In genomic region chrX:1035039-1035598, ce11 we compare ENCODE assay signal across 1 worm cellular context.
A peak's percentile ranks its signal among the peaks of the same experiment; 100 is the strongest.
TF ChIP-seq lines count a peak whose summit lies in the region.

Gene stau-1 (minus strand): TSS chrX:1035286.
Gene sec-22 (plus strand): TSS chrX:1035548.

TF ChIP-seq in whole organism, L4 larva, 104 proteins besides CTCF, POLR2A, EP300 and RAD21 (continued from another document):
- no peak for TF ChIP-seq lin-29 (GFP tag; IDR thresholded peaks at IDR 0.05; lab: Robert Waterston, UW)
- no peak for TF ChIP-seq daf-12 (tag; optimal IDR thresholded peaks at IDR 0.05; lab: Kevin White, UChicago)
- no peak for TF ChIP-seq nhr-41 (GFP tag; IDR thresholded peaks at IDR 0.05; lab: Robert Waterston, UW)
- no peak for TF ChIP-seq F49E8.2 (tag; optimal IDR thresholded peaks at IDR 0.05; lab: Kevin White, UChicago; ENCODE audit: borderline replicate concordance)
- no peak for TF ChIP-seq gei-8 (GFP tag; optimal IDR thresholded peaks at IDR 0.05; lab: Kevin White, UChicago)
- no peak for TF ChIP-seq php-3 (GFP tag; IDR thresholded peaks at IDR 0.05; lab: Robert Waterston, UW)
- peak; percentile 58 for TF ChIP-seq dve-1 (tag; optimal IDR thresholded peaks at IDR 0.05; lab: Kevin White, UChicago; ENCODE audit: insufficient read depth)
- TF ChIP-seq lir-3 (tag; optimal IDR thresholded peaks at IDR 0.05; lab: Kevin White, UChicago), result no peak
- TF ChIP-seq rbr-2 (tag; optimal IDR thresholded peaks at IDR 0.05; lab: Kevin White, UChicago), result peak; percentile 1
- TF ChIP-seq mxl-3 (GFP tag; optimal IDR thresholded peaks at IDR 0.05; lab: Kevin White, UChicago), result peak; percentile 47
- TF ChIP-seq ctbp-1 (GFP tag; IDR thresholded peaks at IDR 0.05; lab: Robert Waterston, UW), result 0 out of 2 replicates have a peak, but pooled peaks have one; percentile 21
- no peak for TF ChIP-seq nhr-77 (tag; optimal IDR thresholded peaks at IDR 0.05; lab: Kevin White, UChicago)
- no peak for TF ChIP-seq vab-7 (GFP tag; IDR thresholded peaks at IDR 0.05; lab: Robert Waterston, UW)
- no peak for TF ChIP-seq nhr-102 (tag; optimal IDR thresholded peaks at IDR 0.05; lab: Kevin White, UChicago)
- no peak for TF ChIP-seq ceh-32 (tag; optimal IDR thresholded peaks at IDR 0.05; lab: Kevin White, UChicago; ENCODE audit: poor library complexity)
- peak; percentile 34 for TF ChIP-seq hlh-11 (tag; optimal IDR thresholded peaks at IDR 0.05; lab: Kevin White, UChicago)
- TF ChIP-seq saeg-2 (GFP tag; IDR thresholded peaks at IDR 0.05; lab: Robert Waterston, UW), result no peak
- TF ChIP-seq F10B5.3 (tag; optimal IDR thresholded peaks at IDR 0.05; lab: Kevin White, UChicago), result no peak
- TF ChIP-seq arid-1 (GFP tag; conservative IDR thresholded peaks at IDR 0.05; lab: Robert Waterston, UW), result no peak
- TF ChIP-seq jun-1 (tag; optimal IDR thresholded peaks at IDR 0.05; lab: Kevin White, UChicago), result no peak
- no peak; the same call in 1 of the 2 replicates for TF ChIP-seq lin-38 (GFP tag; IDR thresholded peaks at IDR 0.05; lab: Robert Waterston, UW)
- TF ChIP-seq spr-1 (tag; optimal IDR thresholded peaks at IDR 0.05; lab: Kevin White, UChicago), result no peak
- no peak for TF ChIP-seq fos-1 (tag; optimal IDR thresholded peaks at IDR 0.05; lab: Kevin White, UChicago)
- TF ChIP-seq nhr-48 (tag; optimal IDR thresholded peaks at IDR 0.05; lab: Kevin White, UChicago), result no peak
- TF ChIP-seq egl-43 (GFP tag; IDR thresholded peaks at IDR 0.05; lab: Robert Waterston, UW), result no peak
- TF ChIP-seq nhr-76 (tag; optimal IDR thresholded peaks at IDR 0.05; lab: Kevin White, UChicago), result no peak
- no peak for TF ChIP-seq lim-7 (GFP tag; IDR thresholded peaks at IDR 0.05; lab: Robert Waterston, UW)
- peak; percentile 19; the same call in 1 of the 2 replicates for TF ChIP-seq dmd-6 (GFP tag; IDR thresholded peaks at IDR 0.05; lab: Robert Waterston, UW)
- TF ChIP-seq sdz-12 (GFP tag; optimal IDR thresholded peaks at IDR 0.05; lab: Kevin White, UChicago), result no peak
- TF ChIP-seq unc-39 (tag; optimal IDR thresholded peaks at IDR 0.05; lab: Kevin White, UChicago), result no peak
- no peak for TF ChIP-seq Y105C5A.15 (GFP tag; IDR thresholded peaks at IDR 0.05; lab: Robert Waterston, UW)
- TF ChIP-seq hif-1 (tag; optimal IDR thresholded peaks at IDR 0.05; lab: Kevin White, UChicago), result peak in 1 of 2 experiments; percentile 41
- TF ChIP-seq mes-2 (tag; optimal IDR thresholded peaks at IDR 0.05; lab: Kevin White, UChicago; ENCODE audit: poor library complexity, severe bottlenecking), result peak; percentile 74
- no peak for TF ChIP-seq Y5F2A.4 (GFP tag; optimal IDR thresholded peaks at IDR 0.05; lab: Kevin White, UChicago)
- no peak for TF ChIP-seq spr-3 (GFP tag; optimal IDR thresholded peaks at IDR 0.05; lab: Kevin White, UChicago)
- no peak for TF ChIP-seq zfp-2 (tag; optimal IDR thresholded peaks at IDR 0.05; lab: Kevin White, UChicago)
- no peak for TF ChIP-seq T20F7.1 (GFP tag; optimal IDR thresholded peaks at IDR 0.05; lab: Kevin White, UChicago)
- TF ChIP-seq aly-2 (tag; optimal IDR thresholded peaks at IDR 0.05; lab: Kevin White, UChicago), result no peak
- TF ChIP-seq attf-4 (tag; optimal IDR thresholded peaks at IDR 0.05; lab: Kevin White, UChicago), result no peak
- no peak for TF ChIP-seq unc-62 (GFP tag; optimal IDR thresholded peaks at IDR 0.05 in 1 of 2; lab: Kevin White, UChicago)
- TF ChIP-seq unc-62 (tag; optimal IDR thresholded peaks at IDR 0.05; lab: Kevin White, UChicago), result no peak
- TF ChIP-seq zip-2 (tag; optimal IDR thresholded peaks at IDR 0.05; lab: Kevin White, UChicago), result no peak
- no peak for TF ChIP-seq ceh-62 (tag; optimal IDR thresholded peaks at IDR 0.05; lab: Kevin White, UChicago)
- peak; percentile 52 for TF ChIP-seq nhr-28 (tag; optimal IDR thresholded peaks at IDR 0.05; lab: Kevin White, UChicago)
- TF ChIP-seq nhr-11 (tag; optimal IDR thresholded peaks at IDR 0.05; lab: Kevin White, UChicago), result no peak
- TF ChIP-seq egl-27 (tag; optimal IDR thresholded peaks at IDR 0.05; lab: Kevin White, UChicago), result no peak
- TF ChIP-seq pha-4 (GFP tag; IDR thresholded peaks at IDR 0.05; lab: Robert Waterston, UW), result no peak
- TF ChIP-seq pha-4 (tag; optimal IDR thresholded peaks at IDR 0.05; lab: Kevin White, UChicago), result peak; percentile 10
- no peak for TF ChIP-seq Y48G9A.11 (GFP tag; IDR thresholded peaks at IDR 0.05; lab: Robert Waterston, UW)
- TF ChIP-seq pqm-1 (tag; optimal IDR thresholded peaks at IDR 0.05; lab: Kevin White, UChicago), result no peak
- no peak for TF ChIP-seq ztf-11 (tag; optimal IDR thresholded peaks at IDR 0.05; lab: Kevin White, UChicago)
- no peak for TF ChIP-seq ceh-82 (tag; optimal IDR thresholded peaks at IDR 0.05; lab: Kevin White, UChicago)
- TF ChIP-seq ztf-7 (tag; optimal IDR thresholded peaks at IDR 0.05; lab: Kevin White, UChicago), result no peak
- TF ChIP-seq T26A8.4 (GFP tag; IDR thresholded peaks at IDR 0.05; lab: Robert Waterston, UW), result no peak
- TF ChIP-seq lsy-2 (tag; optimal IDR thresholded peaks at IDR 0.05; lab: Kevin White, UChicago), result peak in 1 of 2 experiments; percentile 57
- no peak for TF ChIP-seq zip-11 (GFP tag; IDR thresholded peaks at IDR 0.05; lab: Robert Waterston, UW)
- no peak for TF ChIP-seq zfp-3 (GFP tag; conservative IDR thresholded peaks at IDR 0.05; lab: Robert Waterston, UW)
- no peak for TF ChIP-seq lin-1 (GFP tag; IDR thresholded peaks at IDR 0.05; lab: Robert Waterston, UW)
- peak; percentile 71 for TF ChIP-seq mep-1 (tag; optimal IDR thresholded peaks at IDR 0.05; lab: Kevin White, UChicago)
- no peak for TF ChIP-seq daf-19 (GFP tag; conservative IDR thresholded peaks at IDR 0.05; lab: Robert Waterston, UW)
- TF ChIP-seq D1046.2 (GFP tag; IDR thresholded peaks at IDR 0.05; lab: Robert Waterston, UW), result no peak
